Worm (Caenorhabditis elegans): ENCODE measurements around the gene sra-10.

DNA sequence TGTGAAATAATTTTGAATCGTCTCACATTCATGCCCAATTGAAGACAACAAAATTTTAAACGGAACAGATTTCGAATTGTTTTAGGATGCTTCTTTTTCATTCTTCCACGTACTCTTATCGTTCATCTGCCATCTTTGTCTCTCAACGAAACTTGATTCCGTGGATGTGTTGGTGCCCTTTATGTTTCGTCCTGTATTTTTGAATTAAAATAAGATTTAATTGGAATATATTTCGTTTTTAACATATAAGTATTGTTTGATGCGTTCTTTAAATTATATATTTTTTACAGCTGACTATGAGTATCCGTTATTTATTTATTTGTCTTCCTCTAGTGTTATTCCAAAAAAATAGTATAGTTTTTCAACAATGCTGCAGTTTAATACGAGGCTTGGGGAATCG, 7.2 kb upstream of the sra-10 start, which contains the start of gene gly-1:
- TF ChIP-seq ama-1 (optimal IDR thresholded peaks at IDR 0.05) (no peak), ama-1 (GFP tag; optimal IDR thresholded peaks at IDR 0.05) (no peak), nfya-1 (tag; optimal IDR thresholded peaks at IDR 0.05; ENCODE audit: borderline replicate concordance, insufficient read depth) (no peak), dpl-1 (GFP tag; optimal IDR thresholded peaks at IDR 0.05) (no peak), lin-35 (GFP tag; optimal IDR thresholded peaks at IDR 0.05) (no peak), mes-4 (tag; optimal IDR thresholded peaks at IDR 0.05) (no peak), dpff-1 (tag; optimal IDR thresholded peaks at IDR 0.05) (no peak), T07F8.4 (tag; optimal IDR thresholded peaks at IDR 0.05) (no peak)

All from whole organism, young adult.